4 worm cellular contexts compared by ENCODE assay signal in the genomic region with DNA sequence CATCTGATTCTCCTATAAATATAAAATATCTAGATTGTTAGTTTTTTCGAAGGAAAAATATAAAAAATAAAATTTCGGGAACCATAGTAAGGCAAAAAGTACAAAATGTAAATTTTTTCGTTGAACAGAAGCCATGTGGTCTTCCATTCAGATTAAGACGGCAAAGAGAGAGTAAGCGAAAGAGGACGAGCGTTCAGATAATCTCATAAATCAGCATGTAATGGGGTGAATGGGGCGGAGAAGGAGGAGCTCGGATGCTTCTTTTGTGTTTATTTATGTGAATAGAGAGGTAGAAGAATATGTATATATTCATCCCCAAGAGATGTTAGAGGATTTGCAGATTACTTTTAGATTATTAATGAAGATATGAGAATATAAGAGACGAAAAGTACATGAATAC.
A peak's percentile ranks its signal among the peaks of the same experiment; 100 is the strongest.
TF ChIP-seq lines count a peak whose summit lies in the region.

A gene (minus strand): TSS at position 14 of the 400 bp plus-strand sequence.

TF ChIP-seq in whole organism, L2 larva, 48 proteins besides CTCF, POLR2A, EP300 and RAD21:
- TF ChIP-seq mab-5 (tag; optimal IDR thresholded peaks at IDR 0.05; lab: Kevin White, UChicago): peak; percentile 39
- TF ChIP-seq mdl-1 (tag; optimal IDR thresholded peaks at IDR 0.05; lab: Kevin White, UChicago): no peak

TF ChIP-seq in whole organism, L3 larva, 47 proteins besides CTCF, POLR2A, EP300 and RAD21:
- no peak for TF ChIP-seq fos-1 (tag; optimal IDR thresholded peaks at IDR 0.05; lab: Kevin White, UChicago)
- TF ChIP-seq egl-5 (tag; optimal IDR thresholded peaks at IDR 0.05; lab: Kevin White, UChicago): peak; percentile 52

TF ChIP-seq in whole organism, late embryonic, 69 proteins besides CTCF, POLR2A, EP300 and RAD21:
- TF ChIP-seq unc-42 (tag; optimal IDR thresholded peaks at IDR 0.05; lab: Kevin White, UChicago): peak; percentile 24
- no peak for TF ChIP-seq pha-2 (tag; optimal IDR thresholded peaks at IDR 0.05; lab: Kevin White, UChicago)

TF ChIP-seq in whole organism, mixed stage, embryonic, 35 proteins besides CTCF, POLR2A, EP300 and RAD21:
- TF ChIP-seq ces-1 (GFP tag; optimal IDR thresholded peaks at IDR 0.05; lab: Kevin White, UChicago): peak; percentile 59
- TF ChIP-seq ham-2 (GFP tag; optimal IDR thresholded peaks at IDR 0.05; lab: Kevin White, UChicago): no peak
TF ChIP-seq in whole organism, mixed stage, embryonic: peak in this region for 1.
